Worm (Caenorhabditis elegans): ENCODE results near the gene sdz-11.

sdz-11 gene

ce11 chrII:3752184-3752583, at the start of gene sdz-11:
Gene sdz-11, minus strand, starts transcription at chrII:3752284.
- TF ChIP-seq aha-1 (tag; optimal IDR thresholded peaks at IDR 0.05) (no peak), ets-5 (GFP tag; IDR thresholded peaks at IDR 0.05) (no peak), ces-1 (GFP tag; optimal IDR thresholded peaks at IDR 0.05) (no peak), alr-1 (tag; optimal IDR thresholded peaks at IDR 0.05; ENCODE audit: borderline replicate concordance) (no peak), elt-3 (tag; optimal IDR thresholded peaks at IDR 0.05) (no peak), tlp-1 (tag; optimal IDR thresholded peaks at IDR 0.05) (no peak), pax-3 (tag; optimal IDR thresholded peaks at IDR 0.05) (no peak), pag-3 (tag; optimal IDR thresholded peaks at IDR 0.05; ENCODE audit: borderline replicate concordance, insufficient read depth) (no peak), nhr-19 (GFP tag; conservative IDR thresholded peaks at IDR 0.05) (no peak), C16A3.4 (tag; optimal IDR thresholded peaks at IDR 0.05) (no peak), unc-86 (tag; optimal IDR thresholded peaks at IDR 0.05) (no peak), nhr-77 (tag; optimal IDR thresholded peaks at IDR 0.05) (no peak), vab-15 (tag; optimal IDR thresholded peaks at IDR 0.05) (no peak), elt-2 (tag; optimal IDR thresholded peaks at IDR 0.05) (no peak), lin-35 (GFP tag; optimal IDR thresholded peaks at IDR 0.05) (no peak), fkh-8 (tag; optimal IDR thresholded peaks at IDR 0.05) (no peak), mdl-1 (tag; optimal IDR thresholded peaks at IDR 0.05) (no peak), snpc-4 (tag; optimal IDR thresholded peaks at IDR 0.05) (no peak), F16B12.6 (tag; optimal IDR thresholded peaks at IDR 0.05) (no peak)

DNA sequence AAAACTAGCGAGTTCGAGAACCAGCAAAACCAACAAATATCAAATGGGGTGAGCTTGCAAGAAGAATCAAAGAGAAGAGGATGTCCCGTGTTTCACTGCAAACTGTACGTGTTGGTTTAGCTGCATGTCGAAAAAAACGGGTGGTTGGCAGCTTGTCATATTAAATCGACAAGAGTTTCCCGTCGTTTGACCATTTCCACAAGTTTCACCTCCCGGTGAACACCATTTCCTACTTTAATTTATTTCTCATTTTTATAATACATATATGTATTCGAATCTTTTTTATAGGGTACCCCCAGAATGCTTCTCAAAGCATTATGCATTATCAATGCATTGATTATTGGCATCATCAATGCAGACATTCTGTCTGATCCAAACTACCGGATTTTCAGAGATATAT, 43.2 kb upstream of the sdz-11 start, which contains the start of gene Y8A9A.2:
TSS of gene Y8A9A.2 (plus strand) at position 301 of the 400 bp plus-strand sequence.
- no peak for TF ChIP-seq efl-1 (optimal IDR thresholded peaks at IDR 0.05)
- TF ChIP-seq efl-1 (GFP tag; optimal IDR thresholded peaks at IDR 0.05 in 1 of 2): peak in 1 of 2 experiments; percentile 25
- no peak for TF ChIP-seq nhr-85 (tag)

ce11 chrII:3793336-3793735, 41.3 kb upstream of the sdz-11 start, which contains the start of gene fbxb-99:
Gene fbxb-99, minus strand, starts transcription at chrII:3793436.
- TF ChIP-seq pax-3 (tag; optimal IDR thresholded peaks at IDR 0.05): no peak
- TF ChIP-seq hlh-4 (tag; optimal IDR thresholded peaks at IDR 0.05): no peak
- no peak for TF ChIP-seq lir-3 (tag; optimal IDR thresholded peaks at IDR 0.05; ENCODE audit: poor library complexity)
- TF ChIP-seq elt-3 (tag; optimal IDR thresholded peaks at IDR 0.05): no peak
- TF ChIP-seq ceh-82 (tag; optimal IDR thresholded peaks at IDR 0.05): no peak
- no peak for TF ChIP-seq skn-1 (tag; optimal IDR thresholded peaks at IDR 0.05)
- TF ChIP-seq nhr-47 (tag; optimal IDR thresholded peaks at IDR 0.05): no peak
- no peak for TF ChIP-seq nhr-90 (tag; optimal IDR thresholded peaks at IDR 0.05; ENCODE audit: poor library complexity)

- peak; percentile 77 for TF ChIP-seq elt-2 (tag; optimal IDR thresholded peaks at IDR 0.05)
- TF ChIP-seq efl-1 (optimal IDR thresholded peaks at IDR 0.05): no peak
- peak in 1 of 2 experiments; percentile 78 for TF ChIP-seq efl-1 (GFP tag; optimal IDR thresholded peaks at IDR 0.05 in 1 of 2)
- TF ChIP-seq fkh-8 (tag; optimal IDR thresholded peaks at IDR 0.05): no peak
Measured at ce11 chrII:3788356-3788962, 36.4 kb upstream of the sdz-11 start.

DNA sequence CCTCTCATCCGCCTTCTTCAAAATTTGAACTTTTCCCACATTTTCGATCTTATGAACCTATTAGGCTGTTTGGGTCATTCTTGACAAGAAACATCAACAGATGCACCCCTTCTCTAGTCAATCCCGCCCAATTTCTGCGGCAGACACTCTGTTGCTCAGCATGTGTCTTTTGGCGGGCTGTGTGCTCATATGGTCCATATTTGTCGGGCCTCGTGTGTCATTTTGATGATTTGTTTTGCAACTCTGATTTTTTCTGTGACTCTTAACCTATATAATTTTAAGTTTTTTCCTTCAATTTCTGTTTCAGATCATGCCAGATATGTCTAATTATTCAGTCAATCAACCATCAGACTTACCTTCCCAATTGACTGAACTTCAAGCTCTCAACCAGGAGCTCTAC, 35.1 kb upstream of the sdz-11 start, which contains the start of gene T24E12.13:
TSS of gene T24E12.13 (plus strand) at position 301 of the 400 bp plus-strand sequence.
- no peak for TF ChIP-seq sup-37 (GFP tag; optimal IDR thresholded peaks at IDR 0.05)
- TF ChIP-seq fkh-10 (GFP tag; optimal IDR thresholded peaks at IDR 0.05): no peak
- TF ChIP-seq zag-1 (tag; optimal IDR thresholded peaks at IDR 0.05): no peak
- TF ChIP-seq hlh-4 (tag; optimal IDR thresholded peaks at IDR 0.05): no peak
- TF ChIP-seq vab-15 (tag; optimal IDR thresholded peaks at IDR 0.05): no peak
- no peak for TF ChIP-seq unc-130 (tag; optimal IDR thresholded peaks at IDR 0.05)
